Worm (Caenorhabditis elegans): ENCODE results near the gene dct-17.

DNA sequence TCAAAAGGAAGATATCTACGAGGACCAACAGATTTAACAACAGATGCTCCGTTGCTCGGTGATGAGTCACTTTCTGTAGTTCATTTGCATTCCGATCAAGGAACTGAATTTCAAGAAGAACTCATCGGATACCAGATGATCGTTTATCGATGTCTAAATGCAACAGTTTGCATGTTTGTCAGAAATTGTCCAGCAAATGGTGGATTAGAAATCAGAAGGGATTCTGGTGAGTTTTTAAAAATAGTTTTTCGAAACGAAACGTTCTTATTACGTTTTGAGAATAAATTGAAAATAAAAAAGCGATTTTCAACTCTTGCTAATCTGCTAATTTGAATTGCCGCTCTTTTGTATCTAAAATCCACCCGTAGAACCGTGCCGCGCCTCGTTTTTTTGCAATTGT, 50.7 kb downstream of the dct-17 start:
- TF ChIP-seq W03F9.2 (tag; optimal IDR thresholded peaks at IDR 0.05) (no peak), dao-5 (tag; optimal IDR thresholded peaks at IDR 0.05) (no peak)
